Worm (Caenorhabditis elegans): ENCODE data around the gene F55C10.5.

The F55C10.5 gene

ce11 chrV:11379341-11379740, 3.6 kb upstream of the F55C10.5 start:
- TF ChIP-seq egl-18 (GFP tag; IDR thresholded peaks at IDR 0.05) (no peak), sdz-38 (tag; optimal IDR thresholded peaks at IDR 0.05) (no peak), nfya-2 (GFP tag; IDR thresholded peaks at IDR 0.05) (no peak), Y95B8A.8 (GFP tag; IDR thresholded peaks at IDR 0.05) (no peak), attf-5 (GFP tag; optimal IDR thresholded peaks at IDR 0.05) (no peak), mes-4 (tag; optimal IDR thresholded peaks at IDR 0.05) (no peak), aptf-2 (GFP tag; conservative IDR thresholded peaks at IDR 0.05) (no peak), let-526 (GFP tag; IDR thresholded peaks at IDR 0.05) (no peak), repo-1 (tag; optimal IDR thresholded peaks at IDR 0.05) (no peak), Y79H2A.3 (GFP tag; conservative IDR thresholded peaks at IDR 0.05) (no peak), rcor-1 (GFP tag; IDR thresholded peaks at IDR 0.05) (no peak)

ce11 chrV:11380571-11380970, 2.3 kb upstream of the F55C10.5 start:
- TF ChIP-seq snpc-4 (GFP tag; optimal IDR thresholded peaks at IDR 0.05) (no peak), snpc-4 (tag; optimal IDR thresholded peaks at IDR 0.05) (no peak), F57A8.1 (GFP tag; optimal IDR thresholded peaks at IDR 0.05) (no peak)

- TF ChIP-seq him-1 (tag; optimal IDR thresholded peaks at IDR 0.05) (no peak), F39B2.1 (GFP tag; IDR thresholded peaks at IDR 0.05) (no peak), aptf-2 (GFP tag; conservative IDR thresholded peaks at IDR 0.05) (no peak), pbrm-1 (GFP tag; IDR thresholded peaks at IDR 0.05) (no peak), ZK185.1 (tag; optimal IDR thresholded peaks at IDR 0.05; ENCODE audit: poor library complexity, severe bottlenecking) (no peak), nfya-2 (GFP tag; IDR thresholded peaks at IDR 0.05) (no peak), nfya-1 (tag; optimal IDR thresholded peaks at IDR 0.05; ENCODE audit: borderline replicate concordance, insufficient read depth) (no peak), Y67H2A.10 (GFP tag; conservative IDR thresholded peaks at IDR 0.05) (no peak), lag-1 (GFP tag; IDR thresholded peaks at IDR 0.05) (no peak), F10E7.11 (tag; optimal IDR thresholded peaks at IDR 0.05) (no peak), K11D2.4 (GFP tag; IDR thresholded peaks at IDR 0.05) (no peak), lin-54 (GFP tag; optimal IDR thresholded peaks at IDR 0.05) (no peak), tbp1 (GFP tag; optimal IDR thresholded peaks at IDR 0.05) (no peak), F52B5.7 (tag; optimal IDR thresholded peaks at IDR 0.05) (no peak), attf-6 (GFP tag; IDR thresholded peaks at IDR 0.05) (no peak)
Measured at ce11 chrV:11385060-11385459, 2.2 kb downstream of the F55C10.5 start, which contains the start of gene col-154. TSS of gene col-154 (plus strand) at chrV:11385360.

- TF ChIP-seq egrh-3 (GFP tag; IDR thresholded peaks at IDR 0.05), result peak; percentile 66; the same call in 1 of the 2 replicates
Measured at ce11 chrV:11385583-11385982, 2.7 kb downstream of the F55C10.5 start.

ce11 chrV:11386428-11386827, 3.5 kb downstream of the F55C10.5 start, which contains the start of gene F55C10.4:
TSS of gene F55C10.4 (plus strand) at chrV:11386728.
- TF ChIP-seq nhr-80 (tag; optimal IDR thresholded peaks at IDR 0.05), result no peak
- TF ChIP-seq nfya-1 (tag; optimal IDR thresholded peaks at IDR 0.05; ENCODE audit: borderline replicate concordance, insufficient read depth), result no peak
- TF ChIP-seq die-1 (tag; optimal IDR thresholded peaks at IDR 0.05), result no peak
- no peak for TF ChIP-seq B0261.1 (tag; optimal IDR thresholded peaks at IDR 0.05)
- no peak for TF ChIP-seq hlh-26 (GFP tag; conservative IDR thresholded peaks at IDR 0.05)
- TF ChIP-seq ztf-26 (tag; optimal IDR thresholded peaks at IDR 0.05), result no peak

All from whole organism, young adult.